Worm (Caenorhabditis elegans): ENCODE data around the gene rpoa-1.

DNA sequence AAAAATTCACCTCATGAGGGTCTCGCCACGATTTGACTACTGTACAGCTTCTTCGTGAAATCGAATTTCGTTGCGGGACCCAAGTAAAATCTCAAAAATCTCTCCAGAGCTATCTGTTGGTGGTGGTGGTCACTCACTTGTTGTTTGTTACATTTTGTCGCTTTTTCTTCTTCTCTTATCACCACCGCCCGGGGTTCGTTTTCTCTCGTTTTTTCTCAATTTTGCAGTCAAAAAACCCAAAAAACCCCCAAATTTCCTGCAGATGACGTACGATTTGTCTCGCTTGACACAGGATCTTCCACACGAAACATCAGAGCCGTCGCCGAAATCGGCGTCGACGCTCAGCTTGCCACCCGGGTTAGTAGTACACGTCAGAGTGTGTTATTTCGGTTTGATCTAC, 41.5 kb upstream of the rpoa-1 start, which contains the start of gene R06B9.5:
- TF ChIP-seq mab-5 (tag; optimal IDR thresholded peaks at IDR 0.05), result no peak
- TF ChIP-seq nhr-28 (tag; optimal IDR thresholded peaks at IDR 0.05), result no peak
- TF ChIP-seq lin-13 (tag; optimal IDR thresholded peaks at IDR 0.05), result no peak
- no peak for TF ChIP-seq nhr-237 (tag; optimal IDR thresholded peaks at IDR 0.05)
- TF ChIP-seq tbx-8 (GFP tag; optimal IDR thresholded peaks at IDR 0.05), result no peak
- no peak for TF ChIP-seq blmp-1 (tag; optimal IDR thresholded peaks at IDR 0.05)
- no peak for TF ChIP-seq elt-1 (tag; optimal IDR thresholded peaks at IDR 0.05; ENCODE audit: borderline replicate concordance, insufficient read depth)
- TF ChIP-seq nhr-2 (tag; optimal IDR thresholded peaks at IDR 0.05), result no peak
